Worm (Caenorhabditis elegans) whole organism, early embryonic: ENCODE measurements around the gene pas-1.

Experiments
- B0310.2 ChIP-seq: sonication (generic microtip); optimal IDR thresholded peaks from 2 replicates; lab custom pipeline; 2016; ENCODE audit warnings: mild to moderate bottlenecking, missing genetic modification characterization, missing compliant biosample characterization
- F13C5.2 ChIP-seq: sonication (generic microtip); optimal IDR thresholded peaks from 2 replicates; lab custom pipeline; 2017; ENCODE audit warnings: mild to moderate bottlenecking, missing genetic modification characterization, inconsistent platforms, missing compliant biosample characterization
- aly-1 ChIP-seq: sonication (generic microtip); optimal IDR thresholded peaks from 2 replicates; lab custom pipeline; 2016; ENCODE audit warnings: missing genetic modification characterization, missing compliant biosample characterization
- ama-1 ChIP-seq: fragments of 150-350 bp; optimal IDR thresholded peaks from 2 replicates; lab custom pipeline; 2014
- ceh-36 ChIP-seq: sonication (generic microtip); optimal IDR thresholded peaks from 2 replicates; lab custom pipeline; 2016; ENCODE audit warnings: missing genetic modification characterization, inconsistent platforms, missing compliant biosample characterization
- flt-1 ChIP-seq: fragments of 200-800 bp; sonication (Bioruptor generic); IDR thresholded peaks from 2 replicates; pipeline ENCODE4 v1.3.6; 2022; ENCODE audit warnings: missing genetic modification characterization, missing compliant biosample characterization
- hmbx-1 ChIP-seq: sonication (generic microtip); optimal IDR thresholded peaks from 2 replicates; lab custom pipeline; 2016; ENCODE audit warnings: mild to moderate bottlenecking, missing genetic modification characterization, missing compliant biosample characterization
- hmg-4 ChIP-seq: fragments of 200-800 bp; sonication (Bioruptor generic); optimal IDR thresholded peaks from 2 replicates; lab custom pipeline; 2018; ENCODE audit warnings: mild to moderate bottlenecking, missing genetic modification characterization, missing compliant biosample characterization
- pes-1 ChIP-seq: fragments of 200-800 bp; sonication (Bioruptor generic); IDR thresholded peaks from 2 replicates; pipeline ENCODE4 v1.3.6; 2022; ENCODE audit warnings: missing genetic modification reagents, missing genetic modification characterization, missing compliant biosample characterization
- tbx-11 ChIP-seq: fragments of 200-800 bp; sonication (Bioruptor generic); IDR thresholded peaks from 2 replicates; pipeline ENCODE4 v1.3.6; 2022; ENCODE audit warnings: missing genetic modification characterization, missing compliant biosample characterization
- tra-4 ChIP-seq: sonication (generic microtip); optimal IDR thresholded peaks from 2 replicates; lab custom pipeline; 2017; ENCODE audit warnings: missing genetic modification characterization, missing compliant biosample characterization

ce11 chrV:14464368-14464767 is 42.0 kb upstream of the pas-1 start, which contains the start of gene F08H9.4:
- no peak for TF ChIP-seq aly-1 (tag; lab: Kevin White, UChicago)
- no peak for TF ChIP-seq pes-1
- TF ChIP-seq hmbx-1, result no peak
- no peak for TF ChIP-seq F13C5.2
- no peak for TF ChIP-seq ama-1 (lab: Kevin White, UChicago)
- TF ChIP-seq B0310.2 (tag; lab: Kevin White, UChicago), result no peak
- TF ChIP-seq tbx-11 (GFP tag; lab: Robert Waterston, UW), result no peak
- no peak for TF ChIP-seq flt-1 (GFP tag; lab: Robert Waterston, UW)
- no peak for TF ChIP-seq tra-4 (tag; lab: Kevin White, UChicago)
- no peak for TF ChIP-seq hmg-4
- TF ChIP-seq ceh-36 (tag; lab: Kevin White, UChicago), result no peak
